Fruit fly (Drosophila melanogaster) whole organism, embryonic: ENCODE measurements around the gene Myo10A.

Experiments
- Adf1 ChIP-seq: fragments of 200-800 bp; sonication (Bioruptor generic); IDR thresholded peaks from 2 replicates; pipeline ENCODE4 v1.3.6; 2022; ENCODE audit warnings: missing biosample characterization, missing genetic modification characterization
- Atf-2 ChIP-seq: fragments of 200-800 bp; sonication (Bioruptor generic); optimal IDR thresholded peaks from 2 replicates; lab custom pipeline; 2016; ENCODE audit warnings: missing biosample characterization, missing genetic modification characterization
- CG10147 ChIP-seq: fragments of 200-800 bp; sonication (Bioruptor generic); optimal IDR thresholded peaks from 2 replicates; lab custom pipeline; 2019; ENCODE audit warnings: missing biosample characterization, mild to moderate bottlenecking, missing genetic modification characterization, moderate library complexity
- CG10979 ChIP-seq: fragments of 200-800 bp; sonication (Bioruptor generic); optimal IDR thresholded peaks from 2 replicates; lab custom pipeline; 2018; ENCODE audit warnings: missing biosample characterization, mild to moderate bottlenecking, missing genetic modification characterization, moderate library complexity
- CG11398 ChIP-seq: fragments of 200-800 bp; sonication (Bioruptor generic); optimal IDR thresholded peaks from 2 replicates; lab custom pipeline; 2016; ENCODE audit warnings: missing biosample characterization, missing genetic modification characterization
- CG11456 ChIP-seq: fragments of 200-800 bp; sonication (Bioruptor generic); IDR thresholded peaks from 3 replicates; pipeline ENCODE4 v1.3.6; 2022; ENCODE audit warnings: missing biosample characterization, missing genetic modification characterization
- CG11696 ChIP-seq: fragments of 200-800 bp; sonication (Bioruptor generic); IDR thresholded peaks from 2 replicates; pipeline ENCODE4 v1.3.6; 2022; ENCODE audit warnings: missing biosample characterization, missing genetic modification characterization
- CG14050 ChIP-seq: fragments of 200-800 bp; sonication (Bioruptor generic); IDR thresholded peaks from 3 replicates; pipeline ENCODE4 v1.3.6; 2022; ENCODE audit warnings: missing biosample characterization, missing genetic modification characterization
- CG14667 ChIP-seq: fragments of 200-800 bp; sonication (Bioruptor generic); IDR thresholded peaks from 2 replicates; pipeline ENCODE4 v1.3.6; 2022; ENCODE audit warnings: missing biosample characterization, missing genetic modification characterization
- CG16813 ChIP-seq: fragments of 200-800 bp; sonication (Bioruptor generic); IDR thresholded peaks from 3 replicates; pipeline ENCODE4 v1.3.6; 2022; ENCODE audit warnings: missing biosample characterization, missing genetic modification characterization; ENCODE audit not compliant: partially characterized antibody
- CG17186 ChIP-seq: fragments of 200-800 bp; sonication (Bioruptor generic); optimal IDR thresholded peaks from 3 replicates; lab custom pipeline; 2017; ENCODE audit warnings: missing biosample characterization, missing genetic modification reagents, missing genetic modification characterization
- CG17328 ChIP-seq: fragments of 200-800 bp; sonication (Bioruptor generic); IDR thresholded peaks from 2 replicates; pipeline ENCODE4 v1.3.6; 2022; ENCODE audit warnings: missing biosample characterization, missing genetic modification characterization
- CG30020 ChIP-seq: fragments of 200-800 bp; optimal IDR thresholded peaks from 2 replicates; lab custom pipeline; 2019; ENCODE audit warnings: missing biosample characterization, mild to moderate bottlenecking, missing genetic modification characterization, moderate library complexity
- CG31365 ChIP-seq: fragments of 200-800 bp; sonication (Bioruptor generic); optimal IDR thresholded peaks from 2 replicates; lab custom pipeline; 2018; ENCODE audit warnings: missing biosample characterization, mild to moderate bottlenecking, missing genetic modification characterization
- CG33557 ChIP-seq: fragments of 200-800 bp; sonication (Bioruptor generic); optimal IDR thresholded peaks from 2 replicates; lab custom pipeline; 2019; ENCODE audit warnings: missing biosample characterization, mild to moderate bottlenecking, missing genetic modification characterization, moderate library complexity
- CG6654 ChIP-seq: fragments of 200-800 bp; sonication (Bioruptor generic); optimal IDR thresholded peaks from 2 replicates; lab custom pipeline; 2017; ENCODE audit warnings: missing biosample characterization, mild to moderate bottlenecking, missing genetic modification characterization
- CG9215 ChIP-seq: fragments of 200-800 bp; sonication (Bioruptor generic); IDR thresholded peaks from 2 replicates; pipeline ENCODE4 v1.3.6; 2022; ENCODE audit warnings: missing biosample characterization, missing genetic modification characterization
- CG9876 ChIP-seq: fragments of 200-800 bp; sonication (Bioruptor generic); optimal IDR thresholded peaks from 2 replicates; lab custom pipeline; 2016; ENCODE audit warnings: missing biosample characterization, missing genetic modification characterization
- CHES-1-like ChIP-seq: fragments of 200-800 bp; sonication (Bioruptor generic); optimal IDR thresholded peaks from 2 replicates; lab custom pipeline; 2016; ENCODE audit warnings: missing biosample characterization, missing genetic modification characterization
- Dek ChIP-seq: fragments of 200-800 bp; sonication (Bioruptor generic); optimal IDR thresholded peaks from 3 replicates; lab custom pipeline; 2019; ENCODE audit warnings: missing biosample characterization, mild to moderate bottlenecking, missing genetic modification characterization, moderate library complexity
- Dp ChIP-seq: fragments of 200-800 bp; sonication (Bioruptor generic); optimal IDR thresholded peaks from 2 replicates; lab custom pipeline; 2018; ENCODE audit warnings: missing biosample characterization, mild to moderate bottlenecking, missing genetic modification characterization, moderate library complexity
- Dref ChIP-seq: fragments of 200-800 bp; sonication (Bioruptor generic); IDR thresholded peaks from 2 replicates; pipeline ENCODE4 v1.3.6; 2022; ENCODE audit warnings: missing biosample characterization, missing genetic modification characterization
- HLH54F ChIP-seq: fragments of 200-800 bp; sonication (Bioruptor generic); optimal IDR thresholded peaks from 3 replicates; lab custom pipeline; 2016; ENCODE audit warnings: missing biosample characterization, missing genetic modification characterization
- Hr39 ChIP-seq: fragments of >200 bp; optimal IDR thresholded peaks from 2 replicates; lab custom pipeline; 2017
- Lpt ChIP-seq: fragments of >200 bp; optimal IDR thresholded peaks from 2 replicates; lab custom pipeline; 2018; ENCODE audit warnings: missing biosample characterization, missing genetic modification characterization
- Pdp1 ChIP-seq, 2 experiments: fragments of 200-800 bp; sonication (Bioruptor generic); optimal IDR thresholded peaks; 3 replicates each; lab custom pipeline; 2016; ENCODE audit warnings: missing biosample characterization in 2 of 2, missing genetic modification characterization in 2 of 2, mild to moderate bottlenecking in 1 of 2, moderate library complexity in 1 of 2
- Sox102F ChIP-seq: fragments of 200-800 bp; sonication (Bioruptor generic); optimal IDR thresholded peaks from 2 replicates; lab custom pipeline; 2018; ENCODE audit warnings: missing biosample characterization, mild to moderate bottlenecking, missing genetic modification characterization, moderate library complexity
- Spps ChIP-seq: fragments of 200-800 bp; sonication (Bioruptor generic); optimal IDR thresholded peaks from 2 replicates; lab custom pipeline; 2018; ENCODE audit warnings: missing biosample characterization, mild to moderate bottlenecking, missing genetic modification characterization
- Ssrp ChIP-seq: fragments of 200-800 bp; sonication (Bioruptor generic); optimal IDR thresholded peaks from 2 replicates; lab custom pipeline; 2018; ENCODE audit warnings: missing biosample characterization, mild to moderate bottlenecking, missing genetic modification characterization, moderate library complexity
- al ChIP-seq: fragments of 200-800 bp; sonication (Bioruptor generic); IDR thresholded peaks from 2 replicates; pipeline ENCODE4 v1.3.6; 2022; ENCODE audit warnings: missing biosample characterization, missing genetic modification characterization
- ato ChIP-seq: fragments of 200-800 bp; sonication (Bioruptor generic); IDR thresholded peaks from 2 replicates; pipeline ENCODE4 v1.3.6; 2022; ENCODE audit warnings: missing biosample characterization, missing genetic modification characterization; ENCODE audit not compliant: partially characterized antibody
- bab2 ChIP-seq: fragments of 200-800 bp; sonication (Bioruptor generic); optimal IDR thresholded peaks from 2 replicates; lab custom pipeline; 2016; ENCODE audit warnings: missing biosample characterization, missing genetic modification characterization
- dm ChIP-seq: fragments of 200-800 bp; sonication (Bioruptor generic); optimal IDR thresholded peaks from 3 replicates; lab custom pipeline; 2016; ENCODE audit warnings: missing biosample characterization, missing genetic modification characterization
- dmrt11E ChIP-seq: fragments of 200-800 bp; sonication (Bioruptor generic); optimal IDR thresholded peaks from 3 replicates; lab custom pipeline; 2018; ENCODE audit warnings: missing biosample characterization, mild to moderate bottlenecking, missing genetic modification characterization, moderate library complexity
- ftz-f1 ChIP-seq: fragments of 200-800 bp; sonication (Bioruptor generic); optimal IDR thresholded peaks from 2 replicates; lab custom pipeline; 2016; ENCODE audit warnings: missing biosample characterization, missing genetic modification characterization
- grau ChIP-seq: fragments of 200-800 bp; optimal IDR thresholded peaks from 3 replicates; lab custom pipeline; 2019; ENCODE audit warnings: missing biosample characterization, mild to moderate bottlenecking, missing genetic modification characterization, moderate library complexity
- gt ChIP-seq: fragments of 200-800 bp; sonication (Bioruptor generic); IDR thresholded peaks from 2 replicates; pipeline ENCODE4 v1.3.6; 2022; ENCODE audit warnings: missing biosample characterization, missing genetic modification characterization
- ind ChIP-seq: fragments of 200-800 bp; sonication (Bioruptor generic); optimal IDR thresholded peaks from 3 replicates; lab custom pipeline; 2016; ENCODE audit warnings: missing biosample characterization, missing genetic modification characterization
- ken ChIP-seq: fragments of 200-800 bp; sonication (Bioruptor generic); IDR thresholded peaks from 3 replicates; pipeline ENCODE4 v1.3.6; 2022; ENCODE audit warnings: missing biosample characterization, missing genetic modification characterization
- kni ChIP-seq: fragments of 200-800 bp; sonication (Bioruptor generic); optimal IDR thresholded peaks from 3 replicates; lab custom pipeline; 2017; ENCODE audit warnings: mild to moderate bottlenecking, missing biosample characterization, missing genetic modification reagents, missing genetic modification characterization
- nerfin-1 ChIP-seq: fragments of 200-800 bp; sonication (Bioruptor generic); optimal IDR thresholded peaks from 3 replicates; lab custom pipeline; 2019; ENCODE audit warnings: missing biosample characterization, mild to moderate bottlenecking, missing genetic modification characterization, moderate library complexity
- otp ChIP-seq: fragments of 200-800 bp; sonication (Bioruptor generic); IDR thresholded peaks from 3 replicates; pipeline ENCODE4, ENCODE4 v1.3.6; 2022; ENCODE audit warnings: missing biosample characterization, missing genetic modification characterization
- pan ChIP-seq, 4 experiments: fragments of >200 bp in 3 of 4; fragments of 200-800 bp in 1 of 4; sonication (Bioruptor generic) in 1 of 4; optimal IDR thresholded peaks in 3 of 4; IDR thresholded peaks in 1 of 4; 2 replicates each; pipeline versions ENCODE4 v1.3.6 to Lab custom; 2017 to 2022; ENCODE audit warnings: missing biosample characterization in 2 of 4, missing genetic modification characterization in 2 of 4, mixed read lengths in 1 of 4
- phol ChIP-seq: fragments of 200-800 bp; sonication (Bioruptor generic); optimal IDR thresholded peaks from 3 replicates; lab custom pipeline; 2018; ENCODE audit warnings: missing biosample characterization, mild to moderate bottlenecking, missing genetic modification characterization, moderate library complexity
- pum ChIP-seq: fragments of 200-800 bp; sonication (Bioruptor generic); optimal IDR thresholded peaks from 2 replicates; lab custom pipeline; 2016; ENCODE audit warnings: missing biosample characterization, missing genetic modification characterization
- sima ChIP-seq: fragments of 200-800 bp; sonication (Bioruptor generic); optimal IDR thresholded peaks from 2 replicates; lab custom pipeline; 2016; ENCODE audit warnings: missing biosample characterization, missing genetic modification characterization
- sob ChIP-seq: fragments of 200-800 bp; sonication (Bioruptor generic); IDR thresholded peaks from 2 replicates; pipeline ENCODE4 v1.3.6; 2022; ENCODE audit warnings: missing biosample characterization, missing genetic modification characterization
- sqz ChIP-seq: fragments of 200-800 bp; sonication (Bioruptor generic); optimal IDR thresholded peaks from 3 replicates; lab custom pipeline; 2018; ENCODE audit warnings: missing biosample characterization, mild to moderate bottlenecking, missing genetic modification characterization
- stc ChIP-seq: fragments of 200-800 bp; sonication (Bioruptor generic); IDR thresholded peaks from 2 replicates; pipeline ENCODE4 v1.3.6; 2022; ENCODE audit warnings: missing biosample characterization, missing genetic modification characterization
- ttk ChIP-seq: fragments of 200-800 bp; sonication (Bioruptor generic); IDR thresholded peaks from 2 replicates; pipeline ENCODE4 v2.1.2; 2022; ENCODE audit warnings: missing biosample characterization, missing genetic modification characterization
- unpg ChIP-seq: fragments of 200-800 bp; sonication (Bioruptor generic); optimal IDR thresholded peaks from 3 replicates; lab custom pipeline; 2018; ENCODE audit warnings: missing biosample characterization, mild to moderate bottlenecking, missing genetic modification characterization, moderate library complexity

The Myo10A gene

DNA sequence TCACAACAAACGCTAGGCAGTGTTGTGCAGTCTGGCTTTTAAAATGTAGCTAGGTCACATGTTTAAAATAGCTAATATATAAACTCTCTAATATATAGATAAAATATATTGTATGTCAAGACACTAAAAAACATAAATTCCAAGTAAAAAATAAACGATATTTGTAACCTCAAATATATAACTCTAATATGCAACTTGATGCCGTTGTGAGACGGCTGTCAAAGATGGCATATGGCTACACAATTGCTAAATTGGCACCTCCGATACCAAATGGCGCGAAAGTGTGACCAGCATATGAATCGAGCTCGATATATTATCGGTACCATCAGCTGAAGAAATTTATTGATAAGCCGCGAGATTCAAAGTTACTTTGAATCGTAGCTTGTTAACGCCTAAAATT, 31.4 kb upstream of the Myo10A start, which contains the start of gene CG1582 (continued):
- TF ChIP-seq unpg (GFP tag; lab: Kevin White, UChicago) (peak; percentile 14), sima (no peak), gt (GFP tag; lab: Robert Waterston, UW) (no peak), Spps (tag; lab: Kevin White, UChicago) (no peak), CG11398 (GFP tag; lab: Kevin White, UChicago) (no peak), al (GFP tag; lab: Robert Waterston, UW) (peak; percentile 34; the same call in 1 of the 2 replicates), Adf1 (GFP tag; lab: Robert Waterston, UW) (no peak), stc (GFP tag; lab: Robert Waterston, UW) (no peak), CG10979 (peak; percentile 16), CG11456 (GFP tag; lab: Robert Waterston, UW) (no peak), Dek (tag; lab: Kevin White, UChicago) (peak; percentile 47), pum (GFP tag; lab: Kevin White, UChicago) (no peak), Dp (peak; percentile 80), Lpt (GFP tag; lab: Kevin White, UChicago) (no peak), grau (tag; lab: Kevin White, UChicago) (peak; percentile 50), kni (no peak), ato (GFP tag; lab: Robert Waterston, UW) (no peak), sqz (GFP tag; lab: Kevin White, UChicago) (no peak), ken (no peak), pan (optimal IDR thresholded peaks at IDR 0.05; lab: Kevin White, UChicago) (no peak), pan (GFP tag; optimal IDR thresholded peaks at IDR 0.05 in 1 of 2, IDR thresholded peaks at IDR 0.05 in 1 of 2) (no peak), nerfin-1 (tag; lab: Kevin White, UChicago) (no peak), CG6654 (no peak), ftz-f1 (GFP tag; lab: Kevin White, UChicago) (no peak), CG14667 (GFP tag; lab: Robert Waterston, UW) (no peak), CG9215 (GFP tag; lab: Robert Waterston, UW) (0 out of 2 replicates have a peak, but pooled peaks have one; percentile 20), dmrt11E (peak; percentile 21), CG17328 (no peak), Dref (peak; percentile 70), Atf-2 (GFP tag; lab: Kevin White, UChicago) (no peak), HLH54F (GFP tag; lab: Kevin White, UChicago) (no peak), CG30020 (tag; lab: Kevin White, UChicago) (peak; percentile 32), dm (GFP tag; lab: Kevin White, UChicago) (no peak), bab2 (no peak), Ssrp (tag; lab: Kevin White, UChicago) (peak; percentile 10), CG11696 (GFP tag; lab: Robert Waterston, UW) (no peak), CG10147 (GFP tag; lab: Kevin White, UChicago) (peak; percentile 36), otp (GFP tag; lab: Robert Waterston, UW) (no peak), CG16813 (0 out of 3 replicates have a peak, but pooled peaks have one; percentile 42), Pdp1 (GFP tag; optimal IDR thresholded peaks at IDR 0.05; lab: Kevin White, UChicago) (peak in 1 of 2 experiments; percentile 9), Hr39 (lab: Kevin White, UChicago) (no peak), sob (GFP tag; lab: Robert Waterston, UW) (0 out of 2 replicates have a peak, but pooled peaks have one; percentile 6), CG33557 (GFP tag; lab: Kevin White, UChicago) (peak; percentile 24), CG17186 (GFP tag; lab: Kevin White, UChicago) (peak; percentile 91), phol (tag; lab: Kevin White, UChicago) (peak; percentile 76), CG14050 (GFP tag; lab: Robert Waterston, UW) (no peak), ind (peak; percentile 1), CG31365 (no peak), Sox102F (GFP tag; lab: Kevin White, UChicago) (no peak), CHES-1-like (GFP tag; lab: Kevin White, UChicago) (no peak), ttk (no peak), CG9876 (GFP tag; lab: Kevin White, UChicago) (no peak)
